Fruit fly (Drosophila melanogaster) whole organism, embryonic: Measurements from ENCODE around the gene retm.

Experiments
- Atf6 ChIP-seq: fragments of 200-800 bp; sonication (Bioruptor generic); IDR thresholded peaks from 2 replicates; pipeline ENCODE4 v1.3.6; 2022; ENCODE audit warnings: missing biosample characterization, missing genetic modification characterization
- CG10431 ChIP-seq: fragments of 200-800 bp; sonication (Bioruptor generic); optimal IDR thresholded peaks from 3 replicates; lab custom pipeline; 2018; ENCODE audit warnings: missing biosample characterization, mild to moderate bottlenecking, missing genetic modification characterization
- CG10654 ChIP-seq: fragments of 200-800 bp; sonication (Bioruptor generic); optimal IDR thresholded peaks from 2 replicates; lab custom pipeline; 2016; ENCODE audit warnings: missing biosample characterization, missing genetic modification characterization
- CG12104 ChIP-seq: fragments of 200-800 bp; sonication (Bioruptor generic); optimal IDR thresholded peaks from 3 replicates; lab custom pipeline; 2016; ENCODE audit warnings: missing biosample characterization, missing genetic modification characterization
- CG14441 ChIP-seq: fragments of 200-800 bp; sonication (Bioruptor generic); IDR thresholded peaks from 2 replicates; pipeline ENCODE4 v1.3.6; 2022; ENCODE audit warnings: missing biosample characterization, missing genetic modification characterization
- CG17186 ChIP-seq: fragments of 200-800 bp; sonication (Bioruptor generic); optimal IDR thresholded peaks from 3 replicates; lab custom pipeline; 2017; ENCODE audit warnings: missing biosample characterization, missing genetic modification reagents, missing genetic modification characterization
- CG2712 ChIP-seq: fragments of 200-800 bp; optimal IDR thresholded peaks from 3 replicates; lab custom pipeline; 2019; ENCODE audit warnings: missing biosample characterization, mild to moderate bottlenecking, missing genetic modification characterization, moderate library complexity
- CG30403 ChIP-seq: fragments of 200-800 bp; sonication (Bioruptor generic); optimal IDR thresholded peaks from 3 replicates; lab custom pipeline; 2016; ENCODE audit warnings: missing biosample characterization, missing genetic modification characterization
- CG7372 ChIP-seq: fragments of 200-800 bp; sonication (Bioruptor generic); IDR thresholded peaks from 2 replicates; pipeline ENCODE4 v1.3.6; 2022; ENCODE audit warnings: missing biosample characterization, missing genetic modification characterization
- CG7556 ChIP-seq: fragments of 200-800 bp; sonication (Bioruptor generic); optimal IDR thresholded peaks from 2 replicates; lab custom pipeline; 2017; ENCODE audit warnings: missing biosample characterization, mild to moderate bottlenecking, missing genetic modification characterization
- CG7745 ChIP-seq: fragments of 200-800 bp; sonication (Bioruptor generic); optimal IDR thresholded peaks from 2 replicates; lab custom pipeline; 2018; ENCODE audit warnings: missing biosample characterization, mild to moderate bottlenecking, missing genetic modification characterization, moderate library complexity
- CG7963 ChIP-seq: fragments of 200-800 bp; sonication (Bioruptor generic); IDR thresholded peaks from 3 replicates; pipeline ENCODE4 v1.3.6; 2022; ENCODE audit warnings: missing biosample characterization, missing genetic modification characterization; ENCODE audit not compliant: partially characterized antibody
- CG8478 ChIP-seq: fragments of >200 bp; optimal IDR thresholded peaks from 2 replicates; lab custom pipeline; 2018
- Doc2 ChIP-seq: fragments of 200-800 bp; sonication (Bioruptor generic); IDR thresholded peaks from 2 replicates; pipeline ENCODE4 v1.3.6; 2022; ENCODE audit warnings: missing biosample characterization, missing genetic modification characterization
- Dref ChIP-seq: fragments of 200-800 bp; sonication (Bioruptor generic); IDR thresholded peaks from 2 replicates; pipeline ENCODE4 v1.3.6; 2022; ENCODE audit warnings: missing biosample characterization, missing genetic modification characterization
- Eip74EF ChIP-seq, 2 experiments: fragments of 200-800 bp in 1 of 2; fragments of >200 bp in 1 of 2; sonication (Bioruptor generic) in 1 of 2; optimal IDR thresholded peaks; 2 replicates each; lab custom pipeline; 2017 to 2019; ENCODE audit warnings: missing biosample characterization in 2 of 2, missing genetic modification characterization in 2 of 2, mild to moderate bottlenecking in 1 of 2, moderate library complexity in 1 of 2
- MESR4 ChIP-seq: fragments of 200-800 bp; sonication (Bioruptor generic); optimal IDR thresholded peaks from 2 replicates; lab custom pipeline; 2018; ENCODE audit warnings: missing biosample characterization, mild to moderate bottlenecking, missing genetic modification characterization, moderate library complexity
- Myb ChIP-seq: fragments of 200-800 bp; sonication (Bioruptor generic); optimal IDR thresholded peaks from 2 replicates; lab custom pipeline; 2016; ENCODE audit warnings: missing biosample characterization, missing genetic modification characterization
- Nf-YB ChIP-seq: fragments of 200-800 bp; sonication (Bioruptor generic); optimal IDR thresholded peaks from 3 replicates; lab custom pipeline; 2019; ENCODE audit warnings: missing biosample characterization, mild to moderate bottlenecking, missing genetic modification characterization, moderate library complexity
- Nf-YC ChIP-seq: fragments of 200-800 bp; optimal IDR thresholded peaks from 3 replicates; lab custom pipeline; 2019; ENCODE audit warnings: missing biosample characterization, mild to moderate bottlenecking, missing genetic modification characterization, moderate library complexity
- Sry-β ChIP-seq: fragments of 200-800 bp; sonication (Bioruptor generic); optimal IDR thresholded peaks from 2 replicates; lab custom pipeline; 2018; ENCODE audit warnings: missing biosample characterization, mild to moderate bottlenecking, missing genetic modification characterization, moderate library complexity
- Ssrp ChIP-seq: fragments of 200-800 bp; sonication (Bioruptor generic); optimal IDR thresholded peaks from 2 replicates; lab custom pipeline; 2018; ENCODE audit warnings: missing biosample characterization, mild to moderate bottlenecking, missing genetic modification characterization, moderate library complexity
- al ChIP-seq: fragments of 200-800 bp; sonication (Bioruptor generic); IDR thresholded peaks from 2 replicates; pipeline ENCODE4 v1.3.6; 2022; ENCODE audit warnings: missing biosample characterization, missing genetic modification characterization
- ap ChIP-seq: fragments of 200-800 bp; sonication (Bioruptor generic); IDR thresholded peaks from 2 replicates; pipeline ENCODE4 v1.3.6; 2022; ENCODE audit warnings: missing biosample characterization, missing genetic modification characterization
- bbx ChIP-seq: fragments of 200-800 bp; sonication (Bioruptor generic); IDR thresholded peaks from 2 replicates; pipeline ENCODE4 v1.3.6; 2022; ENCODE audit warnings: missing biosample characterization, missing genetic modification characterization; ENCODE audit not compliant: partially characterized antibody
- btn ChIP-seq: fragments of 200-800 bp; sonication (Bioruptor generic); optimal IDR thresholded peaks from 2 replicates; lab custom pipeline; 2016; ENCODE audit warnings: missing biosample characterization, missing genetic modification characterization
- chm ChIP-seq: fragments of 200-800 bp; sonication (Bioruptor generic); IDR thresholded peaks from 2 replicates; pipeline ENCODE4 v1.3.6; 2022; ENCODE audit warnings: missing biosample characterization, missing genetic modification characterization
- ci ChIP-seq: fragments of 200-800 bp; sonication (Bioruptor generic); IDR thresholded peaks from 3 replicates; pipeline ENCODE4 v1.3.6; 2022; ENCODE audit warnings: missing biosample characterization, missing genetic modification characterization
- dpn ChIP-seq, 2 experiments: fragments of 200-800 bp; sonication (Bioruptor generic); optimal IDR thresholded peaks; 3 replicates each; lab custom pipeline; 2016; ENCODE audit warnings: missing biosample characterization in 2 of 2, missing genetic modification characterization in 2 of 2
- esg ChIP-seq: fragments of 200-800 bp; sonication (Bioruptor generic); conservative IDR thresholded peaks from 2 replicates; pipeline ENCODE4 v1.3.6; 2022; ENCODE audit warnings: missing biosample characterization, missing genetic modification characterization
- hkb ChIP-seq, 2 experiments: fragments of 200-800 bp in 1 of 2; fragments of >200 bp in 1 of 2; sonication (Bioruptor generic) in 1 of 2; IDR thresholded peaks in 1 of 2; optimal IDR thresholded peaks in 1 of 2; 2 replicates each; pipeline versions ENCODE4 v1.3.6 to Lab custom; 2017 to 2022; ENCODE audit warnings: missing biosample characterization in 1 of 2, missing genetic modification characterization in 1 of 2
- hth ChIP-seq: fragments of >200 bp; optimal IDR thresholded peaks from 2 replicates; lab custom pipeline; 2017; ENCODE audit warnings: inconsistent platforms
- mam ChIP-seq: fragments of 200-800 bp; sonication (Bioruptor generic); optimal IDR thresholded peaks from 3 replicates; lab custom pipeline; 2016; ENCODE audit warnings: missing biosample characterization, missing genetic modification characterization
- mld ChIP-seq: fragments of 200-800 bp; sonication (Bioruptor generic); IDR thresholded peaks from 3 replicates; pipeline ENCODE4 v1.3.6; 2022; ENCODE audit warnings: missing biosample characterization, missing genetic modification characterization; ENCODE audit not compliant: partially characterized antibody
- pfk ChIP-seq: fragments of 200-800 bp; sonication (Bioruptor generic); optimal IDR thresholded peaks from 2 replicates; lab custom pipeline; 2018; ENCODE audit warnings: missing biosample characterization, mild to moderate bottlenecking, missing genetic modification characterization, moderate library complexity
- prd ChIP-seq, 3 experiments: fragments of >200 bp in 2 of 3; fragments of 200-800 bp in 1 of 3; sonication (Bioruptor generic) in 1 of 3; optimal IDR thresholded peaks in 2 of 3; IDR thresholded peaks in 1 of 3; 2 replicates in 2 of 3; 3 replicates in 1 of 3; pipeline versions ENCODE4 v1.3.6 to Lab custom; 2017 to 2022; ENCODE audit warnings: missing biosample characterization in 1 of 3, missing genetic modification characterization in 1 of 3
- pros ChIP-seq: fragments of 200-800 bp; sonication (Bioruptor generic); optimal IDR thresholded peaks from 3 replicates; lab custom pipeline; 2019; ENCODE audit warnings: missing biosample characterization, mild to moderate bottlenecking, missing genetic modification characterization, moderate library complexity
- scrt ChIP-seq: fragments of 200-800 bp; sonication (Bioruptor generic); optimal IDR thresholded peaks from 2 replicates; lab custom pipeline; 2018; ENCODE audit warnings: missing biosample characterization, mild to moderate bottlenecking, missing genetic modification characterization, moderate library complexity
- vnd ChIP-seq: fragments of 200-800 bp; sonication (Bioruptor generic); IDR thresholded peaks from 3 replicates; pipeline ENCODE4 v1.3.6; 2022; ENCODE audit warnings: missing biosample characterization, missing genetic modification characterization; ENCODE audit not compliant: partially characterized antibody
- yki ChIP-seq: fragments of >200 bp; optimal IDR thresholded peaks from 3 replicates; lab custom pipeline; 2018

retm gene

DNA sequence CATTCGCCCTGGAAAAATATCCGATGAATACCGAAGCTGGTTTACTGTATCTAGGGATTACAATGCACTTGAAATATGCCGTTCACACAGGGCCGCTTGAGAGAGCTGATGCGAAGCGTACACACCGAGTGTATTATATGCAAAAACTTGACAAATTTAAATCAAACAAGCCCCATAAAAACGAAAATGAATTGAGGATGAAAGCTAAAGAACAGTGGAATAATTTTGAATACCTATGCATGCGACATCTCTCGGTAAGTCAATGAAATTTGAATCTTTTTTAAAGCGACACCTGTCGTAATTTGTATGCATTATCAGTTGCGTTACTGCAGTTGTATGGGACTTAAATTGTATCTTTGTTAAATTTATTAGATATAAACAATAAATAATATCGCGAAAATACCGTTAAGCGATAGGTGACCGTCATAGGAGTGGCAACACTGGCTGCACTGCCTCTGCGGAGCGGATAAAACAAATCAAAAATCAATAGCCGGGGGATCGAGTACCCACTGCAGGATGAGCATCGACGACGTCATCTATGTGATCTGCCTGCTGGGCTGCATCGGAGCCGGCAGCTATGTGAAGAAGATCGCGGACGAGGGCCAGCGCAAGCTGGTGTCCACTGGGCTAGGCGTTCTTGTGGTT, 348 bp upstream of the retm start, which contains the start of gene frj (continued):
- TF ChIP-seq Nf-YC (tag; lab: Kevin White, UChicago): peak; percentile 62
- peak; percentile 55 for TF ChIP-seq hkb (optimal IDR thresholded peaks at IDR 0.05; lab: Kevin White, UChicago)
- TF ChIP-seq hkb (GFP tag; IDR thresholded peaks at IDR 0.05; lab: Robert Waterston, UW): peak; percentile 28; the same call in 1 of the 2 replicates
- TF ChIP-seq CG7745 (tag; lab: Kevin White, UChicago): no peak
- TF ChIP-seq bbx (GFP tag; lab: Robert Waterston, UW): peak; percentile 61
- TF ChIP-seq Myb: peak; percentile 69
- TF ChIP-seq mam (GFP tag; lab: Kevin White, UChicago): peak; percentile 80
- TF ChIP-seq CG10431 (GFP tag; lab: Kevin White, UChicago): no peak
- TF ChIP-seq prd (optimal IDR thresholded peaks at IDR 0.05; lab: Kevin White, UChicago): no peak
- peak; percentile 81 for TF ChIP-seq prd (GFP tag; IDR thresholded peaks at IDR 0.05; lab: Robert Waterston, UW)
- TF ChIP-seq btn (GFP tag; lab: Kevin White, UChicago): no peak
- peak; percentile 78 for TF ChIP-seq CG30403 (GFP tag; lab: Kevin White, UChicago)
- TF ChIP-seq CG8478: no peak
- TF ChIP-seq pfk (GFP tag; lab: Kevin White, UChicago): no peak
- TF ChIP-seq CG14441 (GFP tag; lab: Robert Waterston, UW): peak; percentile 70
- no peak for TF ChIP-seq CG7372 (GFP tag; lab: Robert Waterston, UW)
- TF ChIP-seq MESR4: peak; percentile 29
- TF ChIP-seq al (GFP tag; lab: Robert Waterston, UW): peak; percentile 61
- TF ChIP-seq Sry-β: no peak
- no peak for TF ChIP-seq chm (GFP tag; lab: Robert Waterston, UW)
- peak; percentile 63 for TF ChIP-seq CG17186 (GFP tag; lab: Kevin White, UChicago)
- no peak for TF ChIP-seq hth (lab: Kevin White, UChicago)
- peak; percentile 72 for TF ChIP-seq CG2712 (tag; lab: Kevin White, UChicago)
- peak; percentile 56 for TF ChIP-seq esg
- TF ChIP-seq Ssrp: peak; percentile 61
- TF ChIP-seq pros (GFP tag; lab: Kevin White, UChicago): no peak
- peak; percentile 76 to 79 for TF ChIP-seq dpn (GFP tag; optimal IDR thresholded peaks at IDR 0.05; lab: Kevin White, UChicago)
- no peak for TF ChIP-seq yki
- TF ChIP-seq CG10654 (GFP tag; lab: Kevin White, UChicago): peak; percentile 58
- TF ChIP-seq ci (GFP tag; lab: Robert Waterston, UW): peak; percentile 57
- no peak for TF ChIP-seq mld (GFP tag; lab: Robert Waterston, UW)
- no peak for TF ChIP-seq Doc2 (GFP tag; lab: Robert Waterston, UW)
- TF ChIP-seq CG7963 (GFP tag; lab: Robert Waterston, UW): no peak
- TF ChIP-seq scrt: no peak
- TF ChIP-seq Atf6: 0 out of 2 replicates have a peak, but pooled peaks have one; percentile 8
- 0 out of 3 replicates have a peak, but pooled peaks have one; percentile 18 for TF ChIP-seq vnd
- TF ChIP-seq Eip74EF (GFP tag; optimal IDR thresholded peaks at IDR 0.05; lab: Kevin White, UChicago): peak in 1 of 2 experiments; percentile 39
- peak; percentile 43 for TF ChIP-seq CG12104
- TF ChIP-seq ap (GFP tag; lab: Robert Waterston, UW): no peak
- peak; percentile 32 for TF ChIP-seq CG7556
- peak; percentile 51 for TF ChIP-seq Dref (GFP tag; lab: Robert Waterston, UW)
- no peak for TF ChIP-seq Nf-YB (GFP tag; lab: Kevin White, UChicago)
- TF ChIP-seq, all 482 proteins: peak for 321
